Worm (Caenorhabditis elegans) whole organism, mixed stage, embryonic: ENCODE data around the gene K12H4.2.

Source experiments
- M03D4.4 ChIP-seq: sonication (generic microtip); optimal IDR thresholded peaks from 2 replicates; lab custom pipeline; 2017; ENCODE audit warnings: mild to moderate bottlenecking, missing genetic modification characterization, missing compliant biosample characterization
- bed-3 ChIP-seq: fragments of 200-800 bp; sonication (Bioruptor generic); optimal IDR thresholded peaks from 3 replicates; lab custom pipeline; 2018; ENCODE audit warnings: mild to moderate bottlenecking, missing genetic modification characterization, moderate library complexity, missing compliant biosample characterization
- blmp-1 ChIP-seq: fragments of 150-350 bp; optimal IDR thresholded peaks from 2 replicates; lab custom pipeline; 2014; ENCODE audit warnings: missing biosample characterization, missing genetic modification characterization
- ceh-39 ChIP-seq: fragments of 150-350 bp; optimal IDR thresholded peaks from 2 replicates; lab custom pipeline; 2014; ENCODE audit warnings: missing biosample characterization, missing genetic modification characterization
- ceh-43 ChIP-seq: fragments of 200-800 bp; sonication (Bioruptor generic); optimal IDR thresholded peaks from 2 replicates; lab custom pipeline; 2018; ENCODE audit warnings: mild to moderate bottlenecking, missing genetic modification characterization, moderate library complexity, missing compliant biosample characterization
- ceh-83 ChIP-seq: fragments of 200-800 bp; sonication (Bioruptor generic); optimal IDR thresholded peaks from 2 replicates; lab custom pipeline; 2018; ENCODE audit warnings: mild to moderate bottlenecking, missing genetic modification characterization, missing compliant biosample characterization
- ces-1 ChIP-seq: fragments of 150-350 bp; optimal IDR thresholded peaks from 2 replicates; lab custom pipeline; 2014; ENCODE audit warnings: missing biosample characterization, missing genetic modification reagents, missing genetic modification characterization
- cnd-1 ChIP-seq: fragments of 200-800 bp; sonication (Bioruptor generic); optimal IDR thresholded peaks from 2 replicates; lab custom pipeline; 2018; ENCODE audit warnings: mild to moderate bottlenecking, missing genetic modification characterization, missing compliant biosample characterization
- drap-1 ChIP-seq: fragments of 200-800 bp; sonication (Bioruptor generic); optimal IDR thresholded peaks from 3 replicates; lab custom pipeline; 2018; ENCODE audit warnings: mild to moderate bottlenecking, missing genetic modification characterization, missing compliant biosample characterization
- elt-1 ChIP-seq: sonication (generic microtip); optimal IDR thresholded peaks from 2 replicates; lab custom pipeline; 2017; ENCODE audit warnings: missing genetic modification characterization, mild to moderate bottlenecking, missing compliant biosample characterization, antibody characterized with exemption, moderate library complexity, borderline replicate concordance; ENCODE audit not compliant: insufficient read depth
- elt-3 ChIP-seq: fragments of 150-350 bp; optimal IDR thresholded peaks from 2 replicates; lab custom pipeline; 2014; ENCODE audit warnings: missing biosample characterization, missing genetic modification characterization
- flh-1 ChIP-seq: fragments of 200-800 bp; sonication (Bioruptor generic); optimal IDR thresholded peaks from 2 replicates; lab custom pipeline; 2018; ENCODE audit warnings: mild to moderate bottlenecking, missing genetic modification characterization, moderate library complexity, missing compliant biosample characterization
- ham-2 ChIP-seq: fragments of 200-800 bp; sonication (Bioruptor generic); optimal IDR thresholded peaks from 2 replicates; lab custom pipeline; 2018; ENCODE audit warnings: mild to moderate bottlenecking, missing genetic modification characterization, missing compliant biosample characterization
- hlh-1 ChIP-seq: fragments of 150-350 bp; optimal IDR thresholded peaks from 2 replicates; lab custom pipeline; 2014; ENCODE audit warnings: missing biosample characterization, missing genetic modification reagents, missing genetic modification characterization
- lin-13 ChIP-seq: fragments of 150-350 bp; optimal IDR thresholded peaks from 2 replicates; lab custom pipeline; 2014; ENCODE audit warnings: missing biosample characterization, missing genetic modification characterization
- lin-32 ChIP-seq: fragments of 200-800 bp; sonication (Bioruptor generic); optimal IDR thresholded peaks from 2 replicates; lab custom pipeline; 2018; ENCODE audit warnings: mild to moderate bottlenecking, missing genetic modification characterization, missing compliant biosample characterization
- lsy-2 ChIP-seq: fragments of 150-350 bp; optimal IDR thresholded peaks from 2 replicates; lab custom pipeline; 2014; ENCODE audit warnings: missing biosample characterization, missing genetic modification characterization
- mab-5 ChIP-seq: fragments of 150-350 bp; optimal IDR thresholded peaks from 2 replicates; lab custom pipeline; 2014; ENCODE audit warnings: missing biosample characterization, missing genetic modification characterization
- mep-1 ChIP-seq: fragments of 150-350 bp; optimal IDR thresholded peaks from 2 replicates; lab custom pipeline; 2017; ENCODE audit warnings: missing biosample characterization, missing genetic modification reagents, missing genetic modification characterization, inconsistent platforms
- mls-2 ChIP-seq: sonication (generic microtip); optimal IDR thresholded peaks from 2 replicates; lab custom pipeline; 2016; ENCODE audit warnings: mild to moderate bottlenecking, missing genetic modification characterization, moderate library complexity, missing compliant biosample characterization
- nhr-12 ChIP-seq: fragments of 150-350 bp; optimal IDR thresholded peaks from 2 replicates; lab custom pipeline; 2014; ENCODE audit warnings: missing biosample characterization, missing genetic modification characterization
- nhr-2 ChIP-seq: fragments of 150-350 bp; optimal IDR thresholded peaks from 2 replicates; lab custom pipeline; 2014; ENCODE audit warnings: missing biosample characterization, missing genetic modification characterization
- nhr-237 ChIP-seq: fragments of 150-350 bp; optimal IDR thresholded peaks from 2 replicates; lab custom pipeline; 2014; ENCODE audit warnings: missing biosample characterization, missing genetic modification characterization
- nhr-28 ChIP-seq: fragments of 150-350 bp; optimal IDR thresholded peaks from 2 replicates; lab custom pipeline; 2014; ENCODE audit warnings: missing biosample characterization, missing genetic modification characterization
- nhr-76 ChIP-seq: sonication (generic microtip); optimal IDR thresholded peaks from 2 replicates; lab custom pipeline; 2017; ENCODE audit warnings: missing biosample characterization, missing genetic modification characterization
- pha-4 ChIP-seq: fragments of 150-350 bp; optimal IDR thresholded peaks from 2 replicates; lab custom pipeline; 2018; ENCODE audit warnings: missing biosample characterization, missing genetic modification reagents, missing genetic modification characterization
- sem-2 ChIP-seq: fragments of 200-800 bp; sonication (Bioruptor generic); optimal IDR thresholded peaks from 2 replicates; lab custom pipeline; 2018; ENCODE audit warnings: mild to moderate bottlenecking, missing genetic modification characterization, missing compliant biosample characterization
- snpc-4 ChIP-seq: fragments of 150-350 bp; optimal IDR thresholded peaks from 2 replicates; lab custom pipeline; 2014; ENCODE audit warnings: missing biosample characterization, missing genetic modification characterization
- sptf-1 ChIP-seq: sonication (generic microtip); optimal IDR thresholded peaks from 2 replicates; lab custom pipeline; 2017; ENCODE audit warnings: mild to moderate bottlenecking, missing genetic modification characterization, moderate library complexity, missing compliant biosample characterization
- tbx-8 ChIP-seq: fragments of 200-800 bp; sonication (Bioruptor generic); optimal IDR thresholded peaks from 2 replicates; lab custom pipeline; 2018; ENCODE audit warnings: mild to moderate bottlenecking, missing genetic modification characterization, moderate library complexity, missing compliant biosample characterization
- unc-120 ChIP-seq: sonication (generic microtip); optimal IDR thresholded peaks from 2 replicates; lab custom pipeline; 2017; ENCODE audit warnings: missing genetic modification characterization, missing compliant biosample characterization; ENCODE audit not compliant: poor library complexity, severe bottlenecking
- unc-39 ChIP-seq: fragments of 150-350 bp; optimal IDR thresholded peaks from 2 replicates; lab custom pipeline; 2014; ENCODE audit warnings: missing biosample characterization, missing genetic modification characterization
- unc-62 ChIP-seq: fragments of 150-350 bp; optimal IDR thresholded peaks from 2 replicates; lab custom pipeline; 2014; ENCODE audit warnings: missing biosample characterization, missing genetic modification reagents, missing genetic modification characterization
- zip-8 ChIP-seq: fragments of 150-350 bp; optimal IDR thresholded peaks from 2 replicates; lab custom pipeline; 2014; ENCODE audit warnings: missing biosample characterization, missing genetic modification characterization
- ztf-11 ChIP-seq: fragments of 150-350 bp; optimal IDR thresholded peaks from 2 replicates; lab custom pipeline; 2014; ENCODE audit warnings: missing biosample characterization, missing genetic modification characterization

The K12H4.2 gene

DNA sequence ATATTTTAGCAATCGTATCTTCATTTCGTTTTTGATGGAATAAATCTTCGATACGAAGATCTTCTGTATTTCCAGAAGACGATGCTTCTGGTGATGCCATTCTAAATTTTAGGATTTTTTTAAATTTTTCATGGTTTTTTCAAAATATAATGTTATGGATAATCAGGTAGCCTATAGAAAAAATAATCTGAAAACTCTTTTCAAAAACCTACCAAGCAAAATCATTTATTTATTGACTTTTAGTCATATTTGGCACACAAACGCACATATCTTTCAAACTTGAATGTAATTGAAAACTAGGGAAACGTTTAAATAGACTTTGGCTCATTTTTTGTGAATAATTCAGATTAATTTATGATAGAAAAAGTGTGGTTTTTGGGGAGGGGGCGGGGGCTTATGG, 31.1 kb upstream of the K12H4.2 start, which contains the start of gene F44B9.5:
TSS of gene F44B9.5 (minus strand) at position 101 of the 400 bp plus-strand sequence.
- TF ChIP-seq nhr-2 (tag; lab: Kevin White, UChicago) (no peak), M03D4.4 (tag; lab: Kevin White, UChicago) (no peak), ceh-83 (no peak), nhr-237 (tag; lab: Kevin White, UChicago) (no peak), mls-2 (tag; lab: Kevin White, UChicago) (no peak), ham-2 (no peak), zip-8 (no peak), bed-3 (no peak), snpc-4 (tag; lab: Kevin White, UChicago) (no peak), nhr-28 (tag; lab: Kevin White, UChicago) (no peak)

DNA sequence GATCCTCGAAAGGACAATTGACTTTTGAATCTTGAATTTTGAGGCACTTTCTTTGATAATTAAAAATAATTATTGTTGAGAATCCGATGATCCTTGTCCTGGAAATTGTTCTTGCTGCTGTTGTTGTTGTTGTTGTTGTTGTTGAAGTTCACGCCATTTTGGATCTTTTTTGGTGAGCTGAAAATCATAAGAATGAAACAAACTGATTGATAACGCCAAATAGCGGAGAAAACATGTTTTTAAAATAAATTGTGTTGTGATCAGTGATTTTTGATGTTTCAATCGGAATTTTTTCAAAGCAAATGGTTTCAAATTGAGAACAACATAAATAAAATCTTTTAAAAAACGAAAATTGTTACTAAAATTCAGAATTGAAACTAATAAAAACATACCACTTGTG, 30.5 kb upstream of the K12H4.2 start:
- TF ChIP-seq nhr-2 (tag; lab: Kevin White, UChicago), result no peak
- no peak for TF ChIP-seq bed-3
- TF ChIP-seq pha-4 (tag; lab: Kevin White, UChicago), result no peak

DNA sequence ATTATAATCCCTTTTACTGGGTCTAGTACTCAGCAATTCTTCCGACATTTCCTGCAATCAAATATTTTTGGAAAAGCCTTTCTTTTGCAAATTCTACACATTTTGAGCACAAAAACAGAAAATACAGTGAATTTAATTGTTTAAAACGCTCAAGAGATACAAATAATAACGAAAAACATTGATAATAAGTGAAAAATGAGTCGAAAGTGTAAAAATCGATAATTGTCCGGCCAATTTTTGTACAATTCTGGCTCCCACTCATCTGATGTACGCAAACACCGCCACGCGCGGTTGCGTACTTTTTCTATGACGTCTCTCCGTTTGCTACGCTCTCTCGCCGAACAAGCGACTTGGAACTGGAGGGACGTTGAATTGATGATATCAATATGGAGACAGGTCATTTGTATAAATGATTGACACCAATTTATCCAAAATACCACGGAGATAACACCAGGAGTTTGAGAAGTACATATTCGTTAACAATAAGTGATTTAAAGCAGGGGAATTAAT, 26.6 kb upstream of the K12H4.2 start, which contains the start of gene lin-36:
TSS of gene lin-36 (minus strand) at position 51 of the 510 bp plus-strand sequence.
- no peak for TF ChIP-seq lin-32 (GFP tag; lab: Kevin White, UChicago)
- peak; percentile 43 for TF ChIP-seq drap-1 (GFP tag; lab: Kevin White, UChicago)
- no peak for TF ChIP-seq zip-8
- TF ChIP-seq ces-1 (GFP tag; lab: Kevin White, UChicago), result no peak
- peak; percentile 53 for TF ChIP-seq ham-2
- peak; percentile 54 for TF ChIP-seq pha-4 (tag; lab: Kevin White, UChicago)
- no peak for TF ChIP-seq nhr-12 (tag; lab: Kevin White, UChicago)
- peak; percentile 97 for TF ChIP-seq ceh-39 (tag; lab: Kevin White, UChicago)
- no peak for TF ChIP-seq nhr-28 (tag; lab: Kevin White, UChicago)
- peak; percentile 36 for TF ChIP-seq nhr-2 (tag; lab: Kevin White, UChicago)
- peak; percentile 86 for TF ChIP-seq lin-13 (tag; lab: Kevin White, UChicago)
- peak; percentile 87 for TF ChIP-seq mep-1 (tag; lab: Kevin White, UChicago)
- TF ChIP-seq lsy-2 (tag; lab: Kevin White, UChicago), result peak; percentile 79
- TF ChIP-seq hlh-1 (tag; lab: Kevin White, UChicago), result peak; percentile 14
- TF ChIP-seq mab-5 (tag; lab: Kevin White, UChicago), result no peak
- TF ChIP-seq mls-2 (tag; lab: Kevin White, UChicago), result peak; percentile 59
- TF ChIP-seq blmp-1 (tag; lab: Kevin White, UChicago), result no peak
- TF ChIP-seq snpc-4 (tag; lab: Kevin White, UChicago), result no peak
- no peak for TF ChIP-seq sem-2 (GFP tag; lab: Kevin White, UChicago)
- TF ChIP-seq nhr-237 (tag; lab: Kevin White, UChicago), result peak; percentile 70
- TF ChIP-seq unc-62 (GFP tag; lab: Kevin White, UChicago), result peak; percentile 97
- TF ChIP-seq unc-120 (tag; lab: Kevin White, UChicago), result peak; percentile 90
- no peak for TF ChIP-seq unc-39
- peak; percentile 44 for TF ChIP-seq sptf-1 (tag; lab: Kevin White, UChicago)
- TF ChIP-seq ztf-11 (tag; lab: Kevin White, UChicago), result no peak
- no peak for TF ChIP-seq cnd-1 (tag; lab: Kevin White, UChicago)
- TF ChIP-seq ceh-43 (GFP tag; lab: Kevin White, UChicago), result peak; percentile 24
- peak; percentile 56 for TF ChIP-seq M03D4.4 (tag; lab: Kevin White, UChicago)
- TF ChIP-seq ceh-83, result no peak
- TF ChIP-seq tbx-8 (GFP tag; lab: Kevin White, UChicago), result no peak
- TF ChIP-seq nhr-76 (tag; lab: Kevin White, UChicago), result no peak
- peak; percentile 47 for TF ChIP-seq elt-1 (tag; lab: Kevin White, UChicago)
- no peak for TF ChIP-seq flh-1
- no peak for TF ChIP-seq bed-3
- peak; percentile 32 for TF ChIP-seq elt-3 (tag; lab: Kevin White, UChicago)
